Fruit fly (Drosophila melanogaster) whole organism, embryonic: ENCODE results near the gene Cpr67Fa1.
A peak's percentile ranks its signal among the peaks of the same experiment; 100 is the strongest.

ENCODE experiments used
- Adf1 ChIP-seq: fragments of 200-800 bp; sonication (Bioruptor generic); IDR thresholded peaks from 2 replicates; pipeline ENCODE4 v1.3.6; 2022; ENCODE audit warnings: missing biosample characterization, missing genetic modification characterization
- Bteb2 ChIP-seq: fragments of 200-800 bp; sonication (Bioruptor generic); optimal IDR thresholded peaks from 2 replicates; lab custom pipeline; 2016; ENCODE audit warnings: missing biosample characterization, missing genetic modification characterization
- C15 ChIP-seq: fragments of 200-800 bp; sonication (Bioruptor generic); IDR thresholded peaks from 3 replicates; pipeline ENCODE4 v1.3.6; 2022; ENCODE audit warnings: missing biosample characterization, missing genetic modification characterization
- CG10267 ChIP-seq: fragments of 200-800 bp; sonication (Bioruptor generic); optimal IDR thresholded peaks from 2 replicates; lab custom pipeline; 2018; ENCODE audit warnings: missing biosample characterization, mild to moderate bottlenecking, missing genetic modification characterization, moderate library complexity
- CG10462 ChIP-seq: fragments of 200-800 bp; sonication (Bioruptor generic); optimal IDR thresholded peaks from 2 replicates; lab custom pipeline; 2016; ENCODE audit warnings: missing biosample characterization, missing genetic modification characterization
- CG12299 ChIP-seq: fragments of 200-800 bp; sonication (Bioruptor generic); optimal IDR thresholded peaks from 2 replicates; lab custom pipeline; 2018; ENCODE audit warnings: missing biosample characterization, mild to moderate bottlenecking, missing genetic modification characterization
- CG12391 ChIP-seq: fragments of 200-800 bp; sonication (Bioruptor generic); optimal IDR thresholded peaks from 3 replicates; lab custom pipeline; 2018; ENCODE audit warnings: missing biosample characterization, mild to moderate bottlenecking, missing genetic modification characterization, moderate library complexity
- CG12659 ChIP-seq: fragments of 200-800 bp; sonication (Bioruptor generic); optimal IDR thresholded peaks from 3 replicates; lab custom pipeline; 2017; ENCODE audit warnings: mild to moderate bottlenecking, missing biosample characterization, missing genetic modification reagents, missing genetic modification characterization
- CG13296 ChIP-seq: fragments of 200-800 bp; sonication (Bioruptor generic); optimal IDR thresholded peaks from 3 replicates; lab custom pipeline; 2018; ENCODE audit warnings: missing biosample characterization, mild to moderate bottlenecking, missing genetic modification characterization
- CG14014 ChIP-seq: fragments of 200-800 bp; sonication (Bioruptor generic); IDR thresholded peaks from 2 replicates; pipeline ENCODE4 v1.3.6; 2022; ENCODE audit warnings: missing biosample characterization, missing genetic modification characterization
- CG15269 ChIP-seq: fragments of 200-800 bp; sonication (Bioruptor generic); optimal IDR thresholded peaks from 2 replicates; lab custom pipeline; 2018; ENCODE audit warnings: missing biosample characterization, mild to moderate bottlenecking, missing genetic modification characterization, moderate library complexity
- CG17186 ChIP-seq: fragments of 200-800 bp; sonication (Bioruptor generic); optimal IDR thresholded peaks from 3 replicates; lab custom pipeline; 2017; ENCODE audit warnings: missing biosample characterization, missing genetic modification reagents, missing genetic modification characterization
- CG17359 ChIP-seq: fragments of 200-800 bp; sonication (Bioruptor generic); optimal IDR thresholded peaks from 3 replicates; lab custom pipeline; 2018; ENCODE audit warnings: missing biosample characterization, mild to moderate bottlenecking, missing genetic modification characterization, moderate library complexity
- CG17361 ChIP-seq: fragments of 200-800 bp; sonication (Bioruptor generic); IDR thresholded peaks from 3 replicates; pipeline ENCODE4 v1.3.6; 2022; ENCODE audit warnings: missing biosample characterization, missing genetic modification characterization
- CG17568 ChIP-seq: fragments of 200-800 bp; sonication (Bioruptor generic); optimal IDR thresholded peaks from 2 replicates; lab custom pipeline; 2018; ENCODE audit warnings: missing biosample characterization, mild to moderate bottlenecking, missing genetic modification characterization, moderate library complexity
- CG18619 ChIP-seq: fragments of 200-800 bp; sonication (Bioruptor generic); optimal IDR thresholded peaks from 3 replicates; lab custom pipeline; 2017; ENCODE audit warnings: missing biosample characterization, mild to moderate bottlenecking, missing genetic modification characterization
- CG2678 ChIP-seq: fragments of 200-800 bp; sonication (Bioruptor generic); optimal IDR thresholded peaks from 3 replicates; lab custom pipeline; 2019; ENCODE audit warnings: missing biosample characterization, mild to moderate bottlenecking, missing genetic modification characterization, moderate library complexity
- CG4404 ChIP-seq: fragments of 200-800 bp; sonication (Bioruptor generic); IDR thresholded peaks from 2 replicates; pipeline ENCODE4 v1.3.6; 2022; ENCODE audit warnings: missing biosample characterization, missing genetic modification characterization
- CG7963 ChIP-seq: fragments of 200-800 bp; sonication (Bioruptor generic); IDR thresholded peaks from 3 replicates; pipeline ENCODE4 v1.3.6; 2022; ENCODE audit warnings: missing biosample characterization, missing genetic modification characterization; ENCODE audit not compliant: partially characterized antibody
- CG8388 ChIP-seq: fragments of 200-800 bp; sonication (Bioruptor generic); optimal IDR thresholded peaks from 2 replicates; lab custom pipeline; 2019; ENCODE audit warnings: missing biosample characterization, mild to moderate bottlenecking, missing genetic modification characterization, moderate library complexity
- CG8944 ChIP-seq: fragments of 200-800 bp; sonication (Bioruptor generic); optimal IDR thresholded peaks from 3 replicates; lab custom pipeline; 2016; ENCODE audit warnings: missing biosample characterization, missing genetic modification characterization
- CoRest ChIP-seq: fragments of 200-800 bp; sonication (Bioruptor generic); optimal IDR thresholded peaks from 3 replicates; lab custom pipeline; 2018; ENCODE audit warnings: missing biosample characterization, mild to moderate bottlenecking, missing genetic modification characterization, moderate library complexity
- D ChIP-seq, 2 experiments: fragments of 200-800 bp in 1 of 2; fragments of >200 bp in 1 of 2; sonication (Bioruptor generic) in 1 of 2; optimal IDR thresholded peaks; 2 replicates in 1 of 2; 3 replicates in 1 of 2; lab custom pipeline; 2017; ENCODE audit warnings: mild to moderate bottlenecking in 1 of 2, missing biosample characterization in 1 of 2, missing genetic modification characterization in 1 of 2, missing genetic modification reagents in 1 of 2
- D19A ChIP-seq: fragments of 200-800 bp; optimal IDR thresholded peaks from 3 replicates; lab custom pipeline; 2019; ENCODE audit warnings: missing biosample characterization, mild to moderate bottlenecking, missing genetic modification characterization, moderate library complexity
- Hr3 ChIP-seq: fragments of 200-800 bp; sonication (Bioruptor generic); optimal IDR thresholded peaks from 3 replicates; lab custom pipeline; 2016; ENCODE audit warnings: missing biosample characterization, missing genetic modification characterization
- Hr51 ChIP-seq, 2 experiments: fragments of 200-800 bp; sonication (Bioruptor generic); optimal IDR thresholded peaks; 2 replicates in 1 of 2; 3 replicates in 1 of 2; lab custom pipeline; 2016 to 2018; ENCODE audit warnings: missing biosample characterization in 2 of 2, missing genetic modification characterization in 2 of 2, mild to moderate bottlenecking in 1 of 2, moderate library complexity in 1 of 2
- Lim3 ChIP-seq: fragments of 200-800 bp; sonication (Bioruptor generic); IDR thresholded peaks from 2 replicates; pipeline ENCODE4 v1.3.6; 2022; ENCODE audit warnings: missing biosample characterization, missing genetic modification characterization
- Six4 ChIP-seq: fragments of 200-800 bp; sonication (Bioruptor generic); optimal IDR thresholded peaks from 2 replicates; lab custom pipeline; 2016; ENCODE audit warnings: missing biosample characterization, missing genetic modification characterization
- Xbp1 ChIP-seq: fragments of 200-800 bp; sonication (Bioruptor generic); optimal IDR thresholded peaks from 3 replicates; lab custom pipeline; 2016; ENCODE audit warnings: missing biosample characterization, mild to moderate bottlenecking, missing genetic modification characterization
- chn ChIP-seq: fragments of 200-800 bp; sonication (Bioruptor generic); optimal IDR thresholded peaks from 2 replicates; lab custom pipeline; 2016; ENCODE audit warnings: missing biosample characterization, missing genetic modification characterization
- dmrt11E ChIP-seq: fragments of 200-800 bp; sonication (Bioruptor generic); optimal IDR thresholded peaks from 3 replicates; lab custom pipeline; 2018; ENCODE audit warnings: missing biosample characterization, mild to moderate bottlenecking, missing genetic modification characterization, moderate library complexity
- dmrt99B ChIP-seq: fragments of 200-800 bp; sonication (Bioruptor generic); optimal IDR thresholded peaks from 2 replicates; lab custom pipeline; 2018; ENCODE audit warnings: missing biosample characterization, mild to moderate bottlenecking, missing genetic modification characterization, moderate library complexity
- dpn ChIP-seq, 2 experiments: fragments of 200-800 bp; sonication (Bioruptor generic); optimal IDR thresholded peaks; 3 replicates each; lab custom pipeline; 2016; ENCODE audit warnings: missing biosample characterization in 2 of 2, missing genetic modification characterization in 2 of 2
- fd3F ChIP-seq: fragments of 200-800 bp; sonication (Bioruptor generic); optimal IDR thresholded peaks from 2 replicates; lab custom pipeline; 2018; ENCODE audit warnings: missing biosample characterization, mild to moderate bottlenecking, missing genetic modification characterization, moderate library complexity
- grau ChIP-seq: fragments of 200-800 bp; optimal IDR thresholded peaks from 3 replicates; lab custom pipeline; 2019; ENCODE audit warnings: missing biosample characterization, mild to moderate bottlenecking, missing genetic modification characterization, moderate library complexity
- gro ChIP-seq: fragments of 200-800 bp; sonication (Bioruptor generic); optimal IDR thresholded peaks from 2 replicates; lab custom pipeline; 2016; ENCODE audit warnings: missing biosample characterization, missing genetic modification characterization
- ham ChIP-seq: fragments of 200-800 bp; sonication (Bioruptor generic); IDR thresholded peaks from 2 replicates; pipeline ENCODE4 v1.3.6; 2022; ENCODE audit warnings: missing biosample characterization, missing genetic modification characterization
- lab ChIP-seq: fragments of 200-800 bp; sonication (Bioruptor generic); optimal IDR thresholded peaks from 3 replicates; lab custom pipeline; 2017; ENCODE audit warnings: missing biosample characterization, missing genetic modification characterization, mild to moderate bottlenecking, moderate library complexity, missing genetic modification reagents
- nmo ChIP-seq: fragments of 200-800 bp; sonication (Bioruptor generic); optimal IDR thresholded peaks from 2 replicates; lab custom pipeline; 2018; ENCODE audit warnings: missing biosample characterization, mild to moderate bottlenecking, missing genetic modification characterization, moderate library complexity
- oc ChIP-seq: fragments of 200-800 bp; sonication (Bioruptor generic); optimal IDR thresholded peaks from 2 replicates; lab custom pipeline; 2018; ENCODE audit warnings: missing biosample characterization, mild to moderate bottlenecking, missing genetic modification characterization, moderate library complexity
- pita ChIP-seq: fragments of 200-800 bp; sonication (Bioruptor generic); optimal IDR thresholded peaks from 2 replicates; lab custom pipeline; 2017; ENCODE audit warnings: missing biosample characterization, mild to moderate bottlenecking, missing genetic modification characterization
- rib ChIP-seq: fragments of 200-800 bp; sonication (Bioruptor generic); IDR thresholded peaks from 2 replicates; pipeline ENCODE4 v1.3.6; 2022; ENCODE audit warnings: missing biosample characterization, missing genetic modification characterization
- row ChIP-seq: fragments of 200-800 bp; sonication (Bioruptor generic); IDR thresholded peaks from 3 replicates; pipeline ENCODE4 v1.3.6; 2022; ENCODE audit warnings: missing biosample characterization, missing genetic modification characterization
- slou ChIP-seq: fragments of 200-800 bp; sonication (Bioruptor generic); optimal IDR thresholded peaks from 3 replicates; lab custom pipeline; 2016; ENCODE audit warnings: missing biosample characterization, missing genetic modification characterization
- tap ChIP-seq: fragments of 200-800 bp; optimal IDR thresholded peaks from 3 replicates; lab custom pipeline; 2019; ENCODE audit warnings: missing biosample characterization, mild to moderate bottlenecking, missing genetic modification characterization, moderate library complexity
- tio ChIP-seq: fragments of 200-800 bp; sonication (Bioruptor generic); optimal IDR thresholded peaks from 2 replicates; lab custom pipeline; 2017; ENCODE audit warnings: missing biosample characterization, missing genetic modification characterization, inconsistent platforms
- tll ChIP-seq, 2 experiments: fragments of 200-800 bp in 1 of 2; fragments of >200 bp in 1 of 2; sonication (Bioruptor generic) in 1 of 2; optimal IDR thresholded peaks; 2 replicates each; lab custom pipeline; 2017 to 2019; ENCODE audit warnings: missing biosample characterization in 2 of 2, missing genetic modification characterization in 2 of 2, mild to moderate bottlenecking in 1 of 2, moderate library complexity in 1 of 2
- unpg ChIP-seq: fragments of 200-800 bp; sonication (Bioruptor generic); optimal IDR thresholded peaks from 3 replicates; lab custom pipeline; 2018; ENCODE audit warnings: missing biosample characterization, mild to moderate bottlenecking, missing genetic modification characterization, moderate library complexity
- zfh2 ChIP-seq: fragments of 200-800 bp; sonication (Bioruptor generic); optimal IDR thresholded peaks from 2 replicates; lab custom pipeline; 2016; ENCODE audit warnings: missing biosample characterization, missing genetic modification characterization

Cpr67Fa1 gene

DNA sequence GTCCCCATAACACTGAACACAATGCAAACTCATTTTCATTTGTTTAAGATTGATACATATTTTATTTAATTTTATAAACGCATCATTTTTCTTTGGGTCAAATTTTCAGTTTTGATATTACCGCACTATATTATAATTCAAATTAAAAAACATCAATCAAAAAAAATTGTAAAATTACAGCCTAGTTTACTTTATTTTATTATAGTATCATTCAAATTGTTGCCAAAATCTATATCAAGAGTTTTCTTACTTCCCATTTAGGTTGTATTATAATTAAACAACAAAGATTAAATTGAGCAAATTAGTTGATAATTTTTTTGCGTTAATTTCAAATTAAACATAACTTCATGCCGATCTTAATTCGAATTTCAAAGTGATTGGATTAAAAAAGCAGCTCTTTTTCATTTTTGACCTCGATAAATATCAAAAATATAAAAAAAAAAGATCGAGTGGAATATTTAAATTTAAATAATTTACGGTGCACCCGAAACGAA, 37.9 kb upstream of the Cpr67Fa1 start (continued):
- no peak for TF ChIP-seq CG17359 (tag; lab: Kevin White, UChicago)
- TF ChIP-seq CG18619, result peak; percentile 55
- TF ChIP-seq CG7963 (GFP tag; lab: Robert Waterston, UW), result no peak
- TF ChIP-seq C15 (GFP tag; lab: Robert Waterston, UW), result no peak
- TF ChIP-seq grau (tag; lab: Kevin White, UChicago), result peak; percentile 34
- peak; percentile 20 for TF ChIP-seq unpg (GFP tag; lab: Kevin White, UChicago)
- no peak for TF ChIP-seq CG8944 (GFP tag; lab: Kevin White, UChicago)
- no peak for TF ChIP-seq slou (GFP tag; lab: Kevin White, UChicago)
- TF ChIP-seq nmo, result peak; percentile 71
- TF ChIP-seq CG2678 (tag; lab: Kevin White, UChicago), result peak; percentile 45
- no peak for TF ChIP-seq Six4 (GFP tag; lab: Kevin White, UChicago)
- no peak for TF ChIP-seq dpn (GFP tag; optimal IDR thresholded peaks at IDR 0.05; lab: Kevin White, UChicago)
- TF ChIP-seq ham (GFP tag; lab: Robert Waterston, UW), result no peak
- peak; percentile 25 for TF ChIP-seq Xbp1 (GFP tag; lab: Kevin White, UChicago)
- TF ChIP-seq D (optimal IDR thresholded peaks at IDR 0.05; lab: Kevin White, UChicago), result no peak
- TF ChIP-seq D (GFP tag; optimal IDR thresholded peaks at IDR 0.05; lab: Kevin White, UChicago), result peak; percentile 39
- no peak for TF ChIP-seq tll (GFP tag; optimal IDR thresholded peaks at IDR 0.05; lab: Kevin White, UChicago)
- no peak for TF ChIP-seq tap (tag; lab: Kevin White, UChicago)
- TF ChIP-seq CG12659 (GFP tag; lab: Kevin White, UChicago), result peak; percentile 18
- peak; percentile 50 for TF ChIP-seq CoRest
- TF ChIP-seq CG14014, result no peak
- TF ChIP-seq CG17361 (GFP tag; lab: Robert Waterston, UW), result peak; percentile 84
- TF ChIP-seq zfh2 (GFP tag; lab: Kevin White, UChicago), result no peak
- TF ChIP-seq CG8388 (GFP tag; lab: Kevin White, UChicago), result peak; percentile 47
- peak; percentile 5; the same call in 1 of the 3 replicates for TF ChIP-seq row
- TF ChIP-seq dmrt99B (tag; lab: Kevin White, UChicago), result peak; percentile 60
- TF ChIP-seq Adf1 (GFP tag; lab: Robert Waterston, UW), result no peak
- no peak for TF ChIP-seq pita (GFP tag; lab: Kevin White, UChicago)
- no peak for TF ChIP-seq gro (GFP tag; lab: Kevin White, UChicago)
- no peak for TF ChIP-seq CG4404 (GFP tag; lab: Robert Waterston, UW)
- no peak for TF ChIP-seq Bteb2 (GFP tag; lab: Kevin White, UChicago)
- peak in 1 of 2 experiments; percentile 56 for TF ChIP-seq Hr51 (GFP tag; optimal IDR thresholded peaks at IDR 0.05; lab: Kevin White, UChicago)
- no peak for TF ChIP-seq CG15269 (tag; lab: Kevin White, UChicago)
- TF ChIP-seq D19A (tag; lab: Kevin White, UChicago), result peak; percentile 30
- no peak for TF ChIP-seq chn
- TF ChIP-seq CG12299 (tag; lab: Kevin White, UChicago), result no peak
- TF ChIP-seq lab (GFP tag; lab: Kevin White, UChicago), result no peak
- TF ChIP-seq rib (GFP tag; lab: Robert Waterston, UW), result no peak
- TF ChIP-seq CG12391 (tag; lab: Kevin White, UChicago), result peak; percentile 52
- TF ChIP-seq CG10462 (GFP tag; lab: Kevin White, UChicago), result no peak
- TF ChIP-seq oc (tag; lab: Kevin White, UChicago), result no peak
- TF ChIP-seq CG17568 (GFP tag; lab: Kevin White, UChicago), result no peak
- no peak for TF ChIP-seq fd3F
- TF ChIP-seq dmrt11E (tag; lab: Kevin White, UChicago), result peak; percentile 68
- peak; percentile 52 for TF ChIP-seq CG10267 (tag; lab: Kevin White, UChicago)
- peak; percentile 34 for TF ChIP-seq tio
- no peak for TF ChIP-seq Lim3 (GFP tag; lab: Robert Waterston, UW)
- TF ChIP-seq Hr3 (GFP tag; lab: Kevin White, UChicago), result peak; percentile 50
- no peak for TF ChIP-seq CG13296 (GFP tag; lab: Kevin White, UChicago)
- no peak for TF ChIP-seq CG17186 (GFP tag; lab: Kevin White, UChicago)
